Worm (Caenorhabditis elegans) whole organism, late embryonic: Measurements from ENCODE around the gene trp-1.

ENCODE experiments used
- ahr-1 ChIP-seq: sonication (generic microtip); optimal IDR thresholded peaks from 2 replicates; lab custom pipeline; 2016; ENCODE audit warnings: missing genetic modification characterization, missing compliant biosample characterization
- ama-1 ChIP-seq: fragments of 150-350 bp; optimal IDR thresholded peaks from 2 replicates; lab custom pipeline; 2014
- ceh-18 ChIP-seq: sonication (generic microtip); optimal IDR thresholded peaks from 2 replicates; lab custom pipeline; 2016; ENCODE audit warnings: missing genetic modification characterization, missing compliant biosample characterization
- ceh-2 ChIP-seq: sonication (generic microtip); optimal IDR thresholded peaks from 2 replicates; lab custom pipeline; 2016; ENCODE audit warnings: missing genotype, missing genetic modification characterization, missing compliant biosample characterization
- ceh-30 ChIP-seq: fragments of 150-350 bp; optimal IDR thresholded peaks from 2 replicates; lab custom pipeline; 2014; ENCODE audit warnings: missing biosample characterization, missing genetic modification characterization
- ceh-31 ChIP-seq: sonication (generic microtip); optimal IDR thresholded peaks from 2 replicates; lab custom pipeline; 2016; ENCODE audit warnings: missing genetic modification characterization, missing compliant biosample characterization
- ceh-34 ChIP-seq: sonication (generic microtip); optimal IDR thresholded peaks from 2 replicates; lab custom pipeline; 2016; ENCODE audit warnings: mild to moderate bottlenecking, missing genetic modification characterization, missing compliant biosample characterization
- ceh-48 ChIP-seq: sonication (generic microtip); optimal IDR thresholded peaks from 2 replicates; lab custom pipeline; 2016; ENCODE audit warnings: missing genetic modification characterization, inconsistent platforms, missing compliant biosample characterization
- ceh-6 ChIP-seq: fragments of 200-800 bp; sonication (Bioruptor generic); optimal IDR thresholded peaks from 2 replicates; lab custom pipeline; 2018; ENCODE audit warnings: mild to moderate bottlenecking, missing genetic modification characterization, missing compliant biosample characterization
- dmd-4 ChIP-seq: sonication (generic microtip); optimal IDR thresholded peaks from 2 replicates; lab custom pipeline; 2016; ENCODE audit warnings: borderline replicate concordance, missing genetic modification characterization, missing compliant biosample characterization
- dve-1 ChIP-seq: sonication (generic microtip); optimal IDR thresholded peaks from 2 replicates; lab custom pipeline; 2017; ENCODE audit warnings: antibody characterized with exemption, mild to moderate bottlenecking, missing genetic modification characterization, missing compliant biosample characterization
- eyg-1 ChIP-seq: sonication (generic microtip); optimal IDR thresholded peaks from 2 replicates; lab custom pipeline; 2016; ENCODE audit warnings: missing genotype, missing genetic modification characterization, missing compliant biosample characterization
- fkh-6 ChIP-seq: sonication (generic microtip); optimal IDR thresholded peaks from 2 replicates; lab custom pipeline; 2016; ENCODE audit warnings: missing genetic modification characterization, missing compliant biosample characterization
- hlh-13 ChIP-seq: fragments of 200-800 bp; sonication (Bioruptor generic); optimal IDR thresholded peaks from 2 replicates; lab custom pipeline; 2018; ENCODE audit warnings: mild to moderate bottlenecking, missing genetic modification characterization, missing compliant biosample characterization
- hlh-6 ChIP-seq: sonication (generic microtip); optimal IDR thresholded peaks from 2 replicates; lab custom pipeline; 2016; ENCODE audit warnings: missing genotype, missing genetic modification characterization, missing compliant biosample characterization
- lim-6 ChIP-seq: sonication (generic microtip); optimal IDR thresholded peaks from 2 replicates; lab custom pipeline; 2016; ENCODE audit warnings: missing genetic modification characterization, missing compliant biosample characterization
- madf-2 ChIP-seq: sonication (generic microtip); optimal IDR thresholded peaks from 2 replicates; lab custom pipeline; 2017; ENCODE audit warnings: missing genetic modification characterization, missing compliant biosample characterization
- nfya-1 ChIP-seq: sonication (generic microtip); optimal IDR thresholded peaks from 2 replicates; lab custom pipeline; 2017; ENCODE audit warnings: missing genetic modification characterization, mild to moderate bottlenecking, missing compliant biosample characterization, antibody characterized with exemption, moderate library complexity
- npax-4 ChIP-seq: sonication (generic microtip); optimal IDR thresholded peaks from 2 replicates; lab custom pipeline; 2016; ENCODE audit warnings: missing genetic modification characterization, missing compliant biosample characterization
- pax-1 ChIP-seq: fragments of 150-350 bp; optimal IDR thresholded peaks from 2 replicates; lab custom pipeline; 2014; ENCODE audit warnings: missing biosample characterization, missing genetic modification characterization
- pqm-1 ChIP-seq: sonication (generic microtip); optimal IDR thresholded peaks from 2 replicates; lab custom pipeline; 2016; ENCODE audit warnings: missing genetic modification characterization, missing compliant biosample characterization
- pros-1 ChIP-seq: fragments of 150-350 bp; optimal IDR thresholded peaks from 2 replicates; lab custom pipeline; 2014; ENCODE audit warnings: missing biosample characterization, missing genetic modification reagents, missing genetic modification characterization
- ref-2 ChIP-seq: sonication (generic microtip); optimal IDR thresholded peaks from 2 replicates; lab custom pipeline; 2016; ENCODE audit warnings: missing genetic modification characterization, missing compliant biosample characterization
- rnt-1 ChIP-seq: sonication (generic microtip); optimal IDR thresholded peaks from 2 replicates; lab custom pipeline; 2016; ENCODE audit warnings: missing genetic modification characterization, missing compliant biosample characterization
- syd-9 ChIP-seq: sonication (generic microtip); optimal IDR thresholded peaks from 2 replicates; lab custom pipeline; 2016; ENCODE audit warnings: mild to moderate bottlenecking, missing genetic modification characterization, moderate library complexity, missing compliant biosample characterization
- tbx-7 ChIP-seq: sonication (generic microtip); optimal IDR thresholded peaks from 2 replicates; lab custom pipeline; 2016; ENCODE audit warnings: missing genotype, missing genetic modification characterization, missing compliant biosample characterization
- unc-42 ChIP-seq: sonication (generic microtip); optimal IDR thresholded peaks from 2 replicates; lab custom pipeline; 2016; ENCODE audit warnings: missing genotype, missing genetic modification characterization, missing compliant biosample characterization
- zip-5 ChIP-seq: sonication (generic microtip); optimal IDR thresholded peaks from 2 replicates; lab custom pipeline; 2016; ENCODE audit warnings: missing genetic modification characterization, missing compliant biosample characterization

trp-1 gene

ce11 chrIII:8534647-8535181, at the start of gene trp-1:
Gene trp-1, plus strand, starts transcription at chrIII:8535131.
- TF ChIP-seq tbx-7: no peak
- no peak for TF ChIP-seq fkh-6 (tag; lab: Kevin White, UChicago)
- TF ChIP-seq madf-2: no peak
- TF ChIP-seq ceh-30 (tag; lab: Kevin White, UChicago): no peak
- no peak for TF ChIP-seq eyg-1 (tag; lab: Kevin White, UChicago)
- no peak for TF ChIP-seq ref-2
- TF ChIP-seq lim-6 (tag; lab: Kevin White, UChicago): no peak
- no peak for TF ChIP-seq npax-4
- no peak for TF ChIP-seq syd-9 (tag; lab: Kevin White, UChicago)
- TF ChIP-seq, all 69 proteins: peak for 0

ce11 chrIII:8490254-8490653, 44.7 kb upstream of the trp-1 start, which contains the start of the genes ess-2 and F42H10.2:
Gene ess-2, minus strand, starts transcription at chrIII:8490352.
Gene F42H10.2, plus strand, starts transcription at chrIII:8490620.
- TF ChIP-seq ref-2 (no peak), unc-42 (tag; lab: Kevin White, UChicago) (peak; percentile 38), rnt-1 (tag; lab: Kevin White, UChicago) (no peak)

- TF ChIP-seq ceh-34 (tag; lab: Kevin White, UChicago) (no peak), ama-1 (no peak), ahr-1 (tag; lab: Kevin White, UChicago) (no peak), dmd-4 (tag; lab: Kevin White, UChicago) (no peak), dve-1 (tag; lab: Kevin White, UChicago) (no peak), ceh-48 (tag; lab: Kevin White, UChicago) (no peak), pros-1 (tag; lab: Kevin White, UChicago) (no peak), ceh-2 (no peak), syd-9 (tag; lab: Kevin White, UChicago) (no peak), pax-1 (tag; lab: Kevin White, UChicago) (no peak), ceh-6 (GFP tag; lab: Kevin White, UChicago) (no peak), hlh-13 (no peak), unc-42 (tag; lab: Kevin White, UChicago) (no peak), hlh-6 (tag; lab: Kevin White, UChicago) (no peak)
Observed at ce11 chrIII:8491945-8492344, 43.0 kb upstream of the trp-1 start.

ce11 chrIII:8494708-8495107, 40.2 kb upstream of the trp-1 start, which contains the start of gene pac-1:
Gene pac-1, plus strand, starts transcription at chrIII:8495008.
- TF ChIP-seq hlh-13 (no peak), madf-2 (no peak), pqm-1 (tag; lab: Kevin White, UChicago) (no peak)

- TF ChIP-seq pros-1 (tag; lab: Kevin White, UChicago): peak; percentile 10
- peak; percentile 34 for TF ChIP-seq nfya-1 (tag; lab: Kevin White, UChicago)
- no peak for TF ChIP-seq ceh-18 (tag; lab: Kevin White, UChicago)
- TF ChIP-seq ceh-31 (tag; lab: Kevin White, UChicago): peak; percentile 61
Observed at ce11 chrIII:8503341-8503740, 31.6 kb upstream of the trp-1 start.

ce11 chrIII:8504176-8504763, 30.7 kb upstream of the trp-1 start:
- no peak for TF ChIP-seq zip-5

ce11 chrIII:8506348-8506747, 28.6 kb upstream of the trp-1 start:
- TF ChIP-seq nfya-1 (tag; lab: Kevin White, UChicago) (peak; percentile 53), eyg-1 (tag; lab: Kevin White, UChicago) (no peak)
